Fruit fly (Drosophila melanogaster): ENCODE results near the gene beta-Man.

Gene beta-Man

DNA sequence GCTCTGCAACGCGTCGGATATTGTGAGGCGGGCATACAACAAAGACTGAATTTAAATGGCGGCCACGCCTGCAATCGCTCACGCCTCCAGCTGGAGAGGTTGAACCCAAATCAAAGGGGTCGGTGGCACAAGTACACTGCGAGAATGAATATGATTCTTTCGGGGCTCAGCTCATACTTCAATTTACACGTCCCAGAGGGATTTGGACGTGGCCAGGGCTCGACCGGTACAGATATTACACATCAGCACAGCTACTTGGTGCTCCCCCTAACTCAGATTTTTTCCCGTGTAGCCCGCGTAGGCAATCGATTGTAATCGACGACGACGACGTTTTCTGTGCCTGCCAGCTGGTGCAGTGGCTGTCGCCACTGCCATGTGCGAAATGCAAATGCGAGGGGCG, 17.0 kb downstream of the beta-Man start (continued):
- TF ChIP-seq cad (GFP tag; optimal IDR thresholded peaks at IDR 0.05), result no peak
- peak; percentile 1 for TF ChIP-seq trh (GFP tag; optimal IDR thresholded peaks at IDR 0.05)
- TF ChIP-seq pita (GFP tag; optimal IDR thresholded peaks at IDR 0.05), result no peak
- peak; percentile 57 for TF ChIP-seq grn (GFP tag; optimal IDR thresholded peaks at IDR 0.05)
- no peak for TF ChIP-seq bigmax (GFP tag; optimal IDR thresholded peaks at IDR 0.05)
- TF ChIP-seq kni (GFP tag; optimal IDR thresholded peaks at IDR 0.05), result peak; percentile 48
- TF ChIP-seq fru (optimal IDR thresholded peaks at IDR 0.05), result no peak
- TF ChIP-seq kay (GFP tag; optimal IDR thresholded peaks at IDR 0.05), result peak; percentile 53
- TF ChIP-seq Sin3A (optimal IDR thresholded peaks at IDR 0.05), result no peak
- TF ChIP-seq sisA (GFP tag; IDR thresholded peaks at IDR 0.05), result peak; percentile 91
- TF ChIP-seq CG31441 (GFP tag; IDR thresholded peaks at IDR 0.05), result peak; percentile 75
- no peak for TF ChIP-seq h (optimal IDR thresholded peaks at IDR 0.05)
- peak; percentile 91 for TF ChIP-seq Ada2b (GFP tag; IDR thresholded peaks at IDR 0.05)
- peak; percentile 46 for TF ChIP-seq Myb (GFP tag; optimal IDR thresholded peaks at IDR 0.05)
- peak; percentile 25 to 76 for TF ChIP-seq bsh (GFP tag; optimal IDR thresholded peaks at IDR 0.05)
- peak; percentile 35 for TF ChIP-seq pho (GFP tag; optimal IDR thresholded peaks at IDR 0.05)
- TF ChIP-seq hb (GFP tag; IDR thresholded peaks at IDR 0.05; ENCODE audit: partially characterized antibody), result no peak
- peak; percentile 61 for TF ChIP-seq PHDP (tag; optimal IDR thresholded peaks at IDR 0.05)
- TF ChIP-seq Dek (tag; optimal IDR thresholded peaks at IDR 0.05), result peak; percentile 44
- peak; percentile 52 for TF ChIP-seq E2f2 (GFP tag; IDR thresholded peaks at IDR 0.05)
- TF ChIP-seq Adf1 (GFP tag; IDR thresholded peaks at IDR 0.05), result peak; percentile 36; the same call in 1 of the 2 replicates
- TF ChIP-seq CG13775 (GFP tag; optimal IDR thresholded peaks at IDR 0.05), result peak; percentile 12
- TF ChIP-seq bab2 (GFP tag; optimal IDR thresholded peaks at IDR 0.05), result peak; percentile 74
- no peak for TF ChIP-seq ash1 (GFP tag; optimal IDR thresholded peaks at IDR 0.05)
- peak; percentile 68 for TF ChIP-seq al (GFP tag; IDR thresholded peaks at IDR 0.05)
- TF ChIP-seq Lpt (GFP tag; optimal IDR thresholded peaks at IDR 0.05), result no peak
- peak; percentile 76 for TF ChIP-seq CG4404 (GFP tag; IDR thresholded peaks at IDR 0.05)
- peak; percentile 33 for TF ChIP-seq CG18476 (GFP tag; optimal IDR thresholded peaks at IDR 0.05)
- TF ChIP-seq CG10979 (tag; optimal IDR thresholded peaks at IDR 0.05), result peak; percentile 67
- no peak for TF ChIP-seq Tbp (GFP tag; optimal IDR thresholded peaks at IDR 0.05)
- peak; percentile 88 for TF ChIP-seq so (GFP tag; IDR thresholded peaks at IDR 0.05)
- TF ChIP-seq croc (GFP tag; conservative IDR thresholded peaks at IDR 0.05), result peak; percentile 74
- peak; percentile 75 for TF ChIP-seq CG31224 (GFP tag; IDR thresholded peaks at IDR 0.05)
- TF ChIP-seq tx (GFP tag; optimal IDR thresholded peaks at IDR 0.05), result peak; percentile 57
- no peak for TF ChIP-seq CG10565 (GFP tag; optimal IDR thresholded peaks at IDR 0.05)
- TF ChIP-seq GATAe (GFP tag; conservative IDR thresholded peaks at IDR 0.05), result peak; percentile 33; the same call in 1 of the 2 replicates
- TF ChIP-seq wdn (GFP tag; IDR thresholded peaks at IDR 0.05), result peak; percentile 69
- TF ChIP-seq sr (GFP tag; IDR thresholded peaks at IDR 0.05), result peak; percentile 89; the same call in 2 of the 3 replicates
- TF ChIP-seq CG15514 (GFP tag; optimal IDR thresholded peaks at IDR 0.05), result peak; percentile 48
- TF ChIP-seq Mrtf (GFP tag; IDR thresholded peaks at IDR 0.05), result peak; percentile 91
- TF ChIP-seq Ssrp (tag; optimal IDR thresholded peaks at IDR 0.05), result peak; percentile 69
- TF ChIP-seq Poxn (GFP tag; IDR thresholded peaks at IDR 0.05), result no peak
- TF ChIP-seq CG12744 (GFP tag; optimal IDR thresholded peaks at IDR 0.05), result no peak
- TF ChIP-seq Taf1 (GFP tag; IDR thresholded peaks at IDR 0.05), result peak; percentile 52; the same call in 1 of the 2 replicates
- TF ChIP-seq Pdp1 (GFP tag; optimal IDR thresholded peaks at IDR 0.05), result peak; percentile 71 to 73
- peak; percentile 77 for TF ChIP-seq slp2 (GFP tag; optimal IDR thresholded peaks at IDR 0.05)
- TF ChIP-seq Hand (GFP tag; optimal IDR thresholded peaks at IDR 0.05), result no peak
- TF ChIP-seq Bteb2 (GFP tag; optimal IDR thresholded peaks at IDR 0.05), result peak; percentile 32
- no peak for TF ChIP-seq CG14860 (GFP tag; IDR thresholded peaks at IDR 0.05; ENCODE audit: partially characterized antibody)
- no peak for TF ChIP-seq CG6791 (GFP tag; IDR thresholded peaks at IDR 0.05; ENCODE audit: partially characterized antibody)
- TF ChIP-seq CG6272 (GFP tag; IDR thresholded peaks at IDR 0.05), result peak; percentile 83
